Worm (Caenorhabditis elegans) whole organism, young adult: ENCODE results near the gene ric-8.

Source experiments
- B0261.1 ChIP-seq: sonication (generic microtip); optimal IDR thresholded peaks from 2 replicates; lab custom pipeline; 2016; ENCODE audit warnings: mild to moderate bottlenecking, missing genetic modification characterization, moderate library complexity, missing compliant biosample characterization
- C06A6.2 ChIP-seq: fragments of 200-800 bp; sonication (Bioruptor generic); conservative IDR thresholded peaks from 2 replicates; pipeline ENCODE4 v1.3.6; 2022; ENCODE audit warnings: missing genetic modification characterization, missing compliant biosample characterization
- C17E4.6 ChIP-seq: fragments of 200-800 bp; sonication (Bioruptor generic); IDR thresholded peaks from 2 replicates; pipeline ENCODE4 v1.3.6; 2022; ENCODE audit warnings: missing genetic modification reagents, missing genetic modification characterization, missing compliant biosample characterization
- F10E7.11 ChIP-seq: sonication (generic microtip); optimal IDR thresholded peaks from 2 replicates; lab custom pipeline; 2017; ENCODE audit warnings: mild to moderate bottlenecking, missing genetic modification characterization, moderate library complexity, missing compliant biosample characterization
- F22D6.2 ChIP-seq: sonication (generic microtip); optimal IDR thresholded peaks from 2 replicates; lab custom pipeline; 2016; ENCODE audit warnings: mild to moderate bottlenecking, missing genetic modification characterization, missing compliant biosample characterization
- F23B12.7 ChIP-seq: sonication (generic microtip); optimal IDR thresholded peaks from 2 replicates; lab custom pipeline; 2017; ENCODE audit warnings: missing genetic modification characterization, mild to moderate bottlenecking, missing compliant biosample characterization, antibody characterized with exemption, moderate library complexity; ENCODE audit not compliant: insufficient read depth
- F33H1.4 ChIP-seq: fragments of 200-800 bp; sonication (Bioruptor generic); IDR thresholded peaks from 2 replicates; pipeline ENCODE4 v1.3.6; 2022; ENCODE audit warnings: missing genetic modification reagents, missing genetic modification characterization, missing compliant biosample characterization
- F39B2.1 ChIP-seq: fragments of 200-800 bp; sonication (Bioruptor generic); IDR thresholded peaks from 2 replicates; pipeline ENCODE4 v1.3.6; 2022; ENCODE audit warnings: missing genetic modification reagents, missing genetic modification characterization, missing compliant biosample characterization
- F49E8.2 ChIP-seq: sonication (generic microtip); optimal IDR thresholded peaks from 3 replicates; lab custom pipeline; 2017; ENCODE audit warnings: missing genetic modification characterization, mild to moderate bottlenecking, missing compliant biosample characterization, antibody characterized with exemption, moderate library complexity; ENCODE audit not compliant: insufficient read depth
- F57A8.1 ChIP-seq: fragments of 200-800 bp; sonication (Bioruptor generic); optimal IDR thresholded peaks from 2 replicates; lab custom pipeline; 2018; ENCODE audit warnings: mild to moderate bottlenecking, missing genetic modification characterization, moderate library complexity, missing compliant biosample characterization
- F57C9.4 ChIP-seq: sonication (generic microtip); optimal IDR thresholded peaks from 2 replicates; lab custom pipeline; 2017; ENCODE audit warnings: mild to moderate bottlenecking, missing genetic modification characterization, missing compliant biosample characterization
- K12H6.12 ChIP-seq: fragments of 200-800 bp; sonication (Bioruptor generic); optimal IDR thresholded peaks from 2 replicates; lab custom pipeline; 2018; ENCODE audit warnings: mild to moderate bottlenecking, missing genetic modification characterization, missing compliant biosample characterization
- T26A5.8 ChIP-seq: sonication (generic microtip); optimal IDR thresholded peaks from 2 replicates; lab custom pipeline; 2016; ENCODE audit warnings: missing genetic modification characterization, missing compliant biosample characterization
- Y53F4B.3 ChIP-seq: fragments of 200-800 bp; sonication (Bioruptor generic); IDR thresholded peaks from 2 replicates; pipeline ENCODE4 v1.3.6; 2022; ENCODE audit warnings: missing genetic modification reagents, missing genetic modification characterization, missing compliant biosample characterization
- Y56A3A.18 ChIP-seq: fragments of 200-800 bp; sonication (Bioruptor generic); IDR thresholded peaks from 2 replicates; pipeline ENCODE4 v1.3.6; 2022; ENCODE audit warnings: missing genetic modification reagents, missing genetic modification characterization, missing compliant biosample characterization
- Y67H2A.10 ChIP-seq: fragments of 200-800 bp; sonication (Bioruptor generic); conservative IDR thresholded peaks from 2 replicates; pipeline ENCODE4 v1.3.6; 2022; ENCODE audit warnings: missing genetic modification reagents, missing genetic modification characterization, missing compliant biosample characterization
- Y79H2A.3 ChIP-seq: fragments of 200-800 bp; sonication (Bioruptor generic); conservative IDR thresholded peaks from 2 replicates; pipeline ENCODE4 v1.3.6; 2022; ENCODE audit warnings: missing genetic modification reagents, missing genetic modification characterization, missing compliant biosample characterization
- Y95B8A.8 ChIP-seq: fragments of 200-800 bp; sonication (Bioruptor generic); IDR thresholded peaks from 2 replicates; pipeline ENCODE4 v1.3.6; 2022; ENCODE audit warnings: missing genetic modification reagents, missing genetic modification characterization, missing compliant biosample characterization
- akir-1 ChIP-seq: fragments of 200-800 bp; sonication (Bioruptor generic); optimal IDR thresholded peaks from 2 replicates; lab custom pipeline; 2018; ENCODE audit warnings: mild to moderate bottlenecking, missing genetic modification characterization, moderate library complexity, missing compliant biosample characterization
- aptf-3 ChIP-seq: fragments of 200-800 bp; sonication (Bioruptor generic); IDR thresholded peaks from 2 replicates; pipeline ENCODE4 v1.3.6; 2022; ENCODE audit warnings: missing genetic modification characterization, missing compliant biosample characterization
- attf-3 ChIP-seq: fragments of 200-800 bp; sonication (Bioruptor generic); conservative IDR thresholded peaks from 2 replicates; pipeline ENCODE4 v1.3.6; 2022; ENCODE audit warnings: missing genetic modification reagents, missing genetic modification characterization, missing compliant biosample characterization
- bed-1 ChIP-seq: fragments of 200-800 bp; sonication (Bioruptor generic); IDR thresholded peaks from 2 replicates; pipeline ENCODE4 v1.3.6; 2022; ENCODE audit warnings: missing genetic modification reagents, missing genetic modification characterization, missing compliant biosample characterization
- ceh-27 ChIP-seq: fragments of 200-800 bp; sonication (Bioruptor generic); optimal IDR thresholded peaks from 2 replicates; lab custom pipeline; 2018; ENCODE audit warnings: mild to moderate bottlenecking, missing genetic modification characterization, moderate library complexity, missing compliant biosample characterization
- ceh-40 ChIP-seq: fragments of 200-800 bp; sonication (Bioruptor generic); IDR thresholded peaks from 2 replicates; pipeline ENCODE4 v1.3.6; 2022; ENCODE audit warnings: missing genetic modification characterization, missing compliant biosample characterization
- ceh-91 ChIP-seq: fragments of 200-800 bp; sonication (Bioruptor generic); IDR thresholded peaks from 2 replicates; pipeline ENCODE4 v1.3.6; 2022; ENCODE audit warnings: missing genetic modification reagents, missing genetic modification characterization, missing compliant biosample characterization
- egl-44 ChIP-seq: fragments of 200-800 bp; sonication (Bioruptor generic); IDR thresholded peaks from 2 replicates; pipeline ENCODE4 v1.3.6; 2022; ENCODE audit warnings: missing genetic modification reagents, missing genetic modification characterization, missing compliant biosample characterization
- him-1 ChIP-seq: sonication (generic microtip); optimal IDR thresholded peaks from 2 replicates; lab custom pipeline; 2016; ENCODE audit warnings: missing genotype, missing genetic modification reagents, missing genetic modification characterization, missing compliant biosample characterization
- hmg-1.2 ChIP-seq: fragments of 200-800 bp; sonication (Bioruptor generic); IDR thresholded peaks from 2 replicates; pipeline ENCODE4 v1.3.6; 2022; ENCODE audit warnings: missing genetic modification reagents, missing genetic modification characterization, missing compliant biosample characterization
- hrde-1 ChIP-seq: sonication (generic microtip); optimal IDR thresholded peaks from 2 replicates; lab custom pipeline; 2016; ENCODE audit warnings: missing genetic modification characterization, mild to moderate bottlenecking, missing compliant biosample characterization, moderate library complexity, missing genotype, missing genetic modification reagents, borderline replicate concordance
- let-607 ChIP-seq, 2 experiments: fragments of 200-800 bp in 1 of 2; sonication (Bioruptor generic) in 1 of 2; sonication (generic microtip) in 1 of 2; optimal IDR thresholded peaks; 2 replicates each; lab custom pipeline; 2016 to 2018; ENCODE audit warnings: mild to moderate bottlenecking in 2 of 2, missing compliant biosample characterization in 2 of 2, missing genetic modification characterization in 2 of 2, moderate library complexity in 2 of 2, missing genotype in 1 of 2
- lin-40 ChIP-seq: sonication (generic microtip); optimal IDR thresholded peaks from 2 replicates; lab custom pipeline; 2016; ENCODE audit warnings: missing genetic modification characterization, mild to moderate bottlenecking, missing compliant biosample characterization, missing genotype, missing genetic modification reagents
- lin-54 ChIP-seq: fragments of 200-800 bp; sonication (Bioruptor generic); optimal IDR thresholded peaks from 2 replicates; lab custom pipeline; 2018; ENCODE audit warnings: mild to moderate bottlenecking, missing genetic modification characterization, missing compliant biosample characterization
- lsl-1 ChIP-seq: fragments of 200-800 bp; sonication (Bioruptor generic); optimal IDR thresholded peaks from 2 replicates; lab custom pipeline; 2018; ENCODE audit warnings: mild to moderate bottlenecking, missing genetic modification characterization, moderate library complexity, missing compliant biosample characterization
- madf-6 ChIP-seq: fragments of 200-800 bp; sonication (Bioruptor generic); IDR thresholded peaks from 2 replicates; pipeline ENCODE4 v1.3.6; 2022; ENCODE audit warnings: missing genetic modification reagents, missing genetic modification characterization, missing compliant biosample characterization
- madf-8 ChIP-seq: fragments of 200-800 bp; sonication (Bioruptor generic); conservative IDR thresholded peaks from 2 replicates; pipeline ENCODE4 v1.3.6; 2022; ENCODE audit warnings: missing genetic modification reagents, missing genetic modification characterization, missing compliant biosample characterization
- mcd-1 ChIP-seq: fragments of 200-800 bp; sonication (Bioruptor generic); IDR thresholded peaks from 2 replicates; pipeline ENCODE4 v1.3.6; 2022; ENCODE audit warnings: missing genetic modification reagents, missing genetic modification characterization, missing compliant biosample characterization
- mel-28 ChIP-seq: sonication (generic microtip); optimal IDR thresholded peaks from 2 replicates; lab custom pipeline; 2016; ENCODE audit warnings: borderline replicate concordance, mild to moderate bottlenecking, missing genetic modification characterization, missing compliant biosample characterization
- nfya-2 ChIP-seq: fragments of 200-800 bp; sonication (Bioruptor generic); IDR thresholded peaks from 2 replicates; pipeline ENCODE4 v1.3.6; 2022; ENCODE audit warnings: missing genetic modification reagents, missing genetic modification characterization, missing compliant biosample characterization
- nhr-120 ChIP-seq: fragments of 200-800 bp; sonication (Bioruptor generic); IDR thresholded peaks from 2 replicates; pipeline ENCODE4 v1.3.6; 2022; ENCODE audit warnings: missing genetic modification characterization, missing compliant biosample characterization
- nhr-179 ChIP-seq: sonication (generic microtip); optimal IDR thresholded peaks from 2 replicates; lab custom pipeline; 2016; ENCODE audit warnings: mild to moderate bottlenecking, missing genetic modification characterization, missing compliant biosample characterization
- rcor-1 ChIP-seq: fragments of 200-800 bp; sonication (Bioruptor generic); IDR thresholded peaks from 2 replicates; pipeline ENCODE4 v1.3.6; 2022; ENCODE audit warnings: missing genetic modification reagents, missing genetic modification characterization, missing compliant biosample characterization
- snpc-3.4 ChIP-seq: sonication (generic microtip); optimal IDR thresholded peaks from 2 replicates; lab custom pipeline; 2017; ENCODE audit warnings: missing genetic modification characterization, mild to moderate bottlenecking, missing compliant biosample characterization, antibody characterized with exemption, moderate library complexity, missing genotype, missing genetic modification reagents
- somi-1 ChIP-seq: fragments of 200-800 bp; sonication (Bioruptor generic); optimal IDR thresholded peaks from 2 replicates; lab custom pipeline; 2018; ENCODE audit warnings: mild to moderate bottlenecking, missing genetic modification characterization, missing compliant biosample characterization
- sptf-2 ChIP-seq: fragments of 200-800 bp; sonication (Bioruptor generic); optimal IDR thresholded peaks from 2 replicates; lab custom pipeline; 2018; ENCODE audit warnings: mild to moderate bottlenecking, missing genetic modification characterization, missing compliant biosample characterization
- xnd-1 ChIP-seq: sonication (generic microtip); optimal IDR thresholded peaks from 2 replicates; lab custom pipeline; 2016; ENCODE audit warnings: missing genotype, missing genetic modification reagents, missing genetic modification characterization, missing compliant biosample characterization
- zim-3 ChIP-seq: sonication (generic microtip); optimal IDR thresholded peaks from 2 replicates; lab custom pipeline; 2017; ENCODE audit warnings: mild to moderate bottlenecking, missing genetic modification characterization, moderate library complexity, missing compliant biosample characterization
- ztf-28 ChIP-seq: fragments of 200-800 bp; sonication (Bioruptor generic); IDR thresholded peaks from 2 replicates; pipeline ENCODE4 v1.3.6; 2022; ENCODE audit warnings: missing genetic modification reagents, missing genetic modification characterization, missing compliant biosample characterization

Gene ric-8

DNA sequence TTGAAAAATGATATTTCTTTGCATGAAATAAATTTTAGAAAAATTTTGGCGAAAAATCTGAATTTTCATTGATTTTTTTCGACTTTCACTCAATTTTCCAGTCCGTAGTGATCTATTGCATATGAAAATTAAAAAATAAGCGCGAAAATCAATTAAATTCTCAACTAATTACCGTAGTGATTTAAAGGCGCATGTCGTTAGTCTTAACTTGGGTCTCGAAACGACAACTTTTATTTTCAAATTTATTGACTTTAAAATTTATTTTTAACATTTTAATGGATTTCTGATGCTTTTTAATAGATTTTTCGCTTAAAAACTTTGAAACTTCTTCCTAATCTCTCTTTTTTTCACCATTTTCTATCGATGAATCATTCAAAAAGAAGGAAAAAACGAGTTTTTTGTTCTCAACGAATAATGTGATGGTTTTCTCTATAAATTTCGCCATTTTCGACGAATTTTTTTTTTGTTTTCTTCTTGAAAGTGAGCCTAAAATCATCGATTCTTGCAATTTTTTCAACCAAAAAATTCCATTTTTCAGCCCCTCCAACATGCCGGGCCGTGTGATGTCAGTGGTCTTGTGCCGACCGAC is 35.2 kb upstream of the ric-8 start, which contains the start of gene vamp-7:
vamp-7 (plus strand) TSS at position 539 of the 589 bp plus-strand sequence.
- TF ChIP-seq snpc-3.4 (tag; lab: Kevin White, UChicago) (peak; percentile 59), Y67H2A.10 (GFP tag; lab: Robert Waterston, UW) (no peak), Y56A3A.18 (no peak), lin-54 (peak; percentile 72), nfya-2 (GFP tag; lab: Robert Waterston, UW) (no peak), sptf-2 (GFP tag; lab: Kevin White, UChicago) (no peak), lin-40 (tag; lab: Kevin White, UChicago) (no peak), K12H6.12 (tag; lab: Kevin White, UChicago) (no peak), lsl-1 (GFP tag; lab: Kevin White, UChicago) (peak; percentile 89), F33H1.4 (peak; percentile 91), aptf-3 (GFP tag; lab: Robert Waterston, UW) (no peak), hmg-1.2 (GFP tag; lab: Robert Waterston, UW) (peak; percentile 24; the same call in 1 of the 2 replicates), madf-6 (GFP tag; lab: Robert Waterston, UW) (peak; percentile 94), madf-8 (GFP tag; lab: Robert Waterston, UW) (peak; percentile 77), C06A6.2 (GFP tag; lab: Robert Waterston, UW) (no peak), egl-44 (GFP tag; lab: Robert Waterston, UW) (no peak), akir-1 (GFP tag; lab: Kevin White, UChicago) (no peak), C17E4.6 (GFP tag; lab: Robert Waterston, UW) (no peak), nhr-120 (GFP tag; lab: Robert Waterston, UW) (no peak), let-607 (tag; optimal IDR thresholded peaks at IDR 0.05; lab: Kevin White, UChicago) (no peak), him-1 (peak; percentile 1), hrde-1 (peak; percentile 13), zim-3 (tag; lab: Kevin White, UChicago) (no peak), Y95B8A.8 (GFP tag; lab: Robert Waterston, UW) (no peak), Y79H2A.3 (GFP tag; lab: Robert Waterston, UW) (no peak), F49E8.2 (tag; lab: Kevin White, UChicago) (peak; percentile 55), ceh-27 (GFP tag; lab: Kevin White, UChicago) (no peak), Y53F4B.3 (GFP tag; lab: Robert Waterston, UW) (no peak), ceh-40 (GFP tag; lab: Robert Waterston, UW) (no peak), ceh-91 (GFP tag; lab: Robert Waterston, UW) (peak; percentile 53; the same call in 1 of the 2 replicates), ztf-28 (GFP tag; lab: Robert Waterston, UW) (no peak), F57C9.4 (no peak), B0261.1 (no peak), nhr-179 (tag; lab: Kevin White, UChicago) (no peak), somi-1 (GFP tag; lab: Kevin White, UChicago) (no peak), mel-28 (tag; lab: Kevin White, UChicago) (peak; percentile 37), F57A8.1 (GFP tag; lab: Kevin White, UChicago) (no peak), rcor-1 (GFP tag; lab: Robert Waterston, UW) (0 out of 2 replicates have a peak, but pooled peaks have one; percentile 18), bed-1 (GFP tag; lab: Robert Waterston, UW) (0 out of 2 replicates have a peak, but pooled peaks have one; percentile 71), F22D6.2 (tag; lab: Kevin White, UChicago) (no peak), T26A5.8 (tag; lab: Kevin White, UChicago) (no peak), xnd-1 (tag; lab: Kevin White, UChicago) (peak; percentile 91), F39B2.1 (no peak), attf-3 (GFP tag; lab: Robert Waterston, UW) (peak; percentile 55; the same call in 1 of the 2 replicates), mcd-1 (GFP tag; lab: Robert Waterston, UW) (no peak), F23B12.7 (tag; lab: Kevin White, UChicago) (no peak), F10E7.11 (tag; lab: Kevin White, UChicago) (peak; percentile 49)
